Worm (Caenorhabditis elegans): Measurements from ENCODE around the gene B0252.3.

The B0252.3 gene

DNA sequence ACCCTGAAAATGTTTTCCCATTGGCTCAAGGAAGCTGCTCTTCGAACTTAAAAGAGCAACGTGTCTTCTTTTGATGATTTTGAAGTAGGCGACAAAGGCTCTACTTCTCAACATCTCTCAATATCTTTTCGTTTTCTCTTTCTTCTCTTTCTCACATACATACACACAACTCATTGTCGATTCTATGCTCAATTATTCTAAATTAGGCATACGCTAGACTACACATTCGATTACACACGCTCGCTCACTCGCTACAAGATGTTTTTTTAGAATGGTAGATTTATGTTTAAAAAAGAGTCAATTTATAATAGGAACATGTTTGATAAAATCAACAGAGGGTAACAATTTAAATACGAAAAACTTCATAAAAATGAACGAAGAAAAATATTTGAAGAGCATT is 34.0 kb upstream of the B0252.3 start:
- TF ChIP-seq ces-1 (GFP tag; optimal IDR thresholded peaks at IDR 0.05) (peak; percentile 90), nhr-28 (tag; optimal IDR thresholded peaks at IDR 0.05) (no peak)

- TF ChIP-seq ztf-11 (tag; optimal IDR thresholded peaks at IDR 0.05): no peak
- peak; percentile 80 for TF ChIP-seq ces-1 (GFP tag; optimal IDR thresholded peaks at IDR 0.05)
- no peak for TF ChIP-seq lin-32 (GFP tag; optimal IDR thresholded peaks at IDR 0.05)
- TF ChIP-seq unc-120 (tag; optimal IDR thresholded peaks at IDR 0.05; ENCODE audit: poor library complexity, severe bottlenecking): no peak
Measured at ce11 chrII:6940726-6941230, 33.2 kb upstream of the B0252.3 start.

DNA sequence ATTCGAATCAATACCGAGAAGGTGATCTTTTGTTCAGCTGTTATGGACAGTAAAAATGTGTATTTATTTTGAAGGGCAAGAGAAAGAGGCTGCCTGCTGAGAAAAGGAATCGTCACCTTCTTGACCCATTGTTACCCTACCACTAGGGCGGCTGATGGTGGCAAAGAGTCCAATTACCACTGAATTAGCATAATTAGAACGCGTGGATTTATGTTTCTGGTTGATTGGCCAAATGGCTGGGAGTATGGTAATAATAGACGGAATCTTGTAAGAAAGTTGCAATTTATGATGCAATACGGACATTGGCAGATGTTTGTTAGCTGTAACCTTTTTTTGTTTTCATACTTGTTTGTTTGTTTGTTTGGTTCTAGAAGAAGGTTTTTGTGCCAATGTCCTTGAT is 32.3 kb upstream of the B0252.3 start:
- TF ChIP-seq unc-39 (tag; optimal IDR thresholded peaks at IDR 0.05) (peak; percentile 41), nhr-12 (tag; optimal IDR thresholded peaks at IDR 0.05) (no peak), ham-2 (GFP tag; optimal IDR thresholded peaks at IDR 0.05) (peak; percentile 37), mls-2 (tag; optimal IDR thresholded peaks at IDR 0.05) (peak; percentile 80), cnd-1 (tag; optimal IDR thresholded peaks at IDR 0.05) (peak; percentile 60), zip-8 (tag; optimal IDR thresholded peaks at IDR 0.05) (peak; percentile 34), ceh-43 (GFP tag; optimal IDR thresholded peaks at IDR 0.05) (peak; percentile 79), drap-1 (GFP tag; optimal IDR thresholded peaks at IDR 0.05) (no peak), nhr-2 (tag; optimal IDR thresholded peaks at IDR 0.05) (peak; percentile 97), sptf-1 (tag; optimal IDR thresholded peaks at IDR 0.05) (peak; percentile 40), elt-1 (tag; optimal IDR thresholded peaks at IDR 0.05; ENCODE audit: borderline replicate concordance, insufficient read depth) (no peak), ces-1 (GFP tag; optimal IDR thresholded peaks at IDR 0.05) (peak; percentile 65), nhr-237 (tag; optimal IDR thresholded peaks at IDR 0.05) (no peak)

ce11 chrII:6937057-6937456 is 29.5 kb upstream of the B0252.3 start:
- TF ChIP-seq nhr-28 (tag; optimal IDR thresholded peaks at IDR 0.05) (no peak), elt-1 (tag; optimal IDR thresholded peaks at IDR 0.05; ENCODE audit: borderline replicate concordance, insufficient read depth) (no peak), ces-1 (GFP tag; optimal IDR thresholded peaks at IDR 0.05) (peak; percentile 3), blmp-1 (tag; optimal IDR thresholded peaks at IDR 0.05) (no peak), lin-13 (tag; optimal IDR thresholded peaks at IDR 0.05) (no peak), mab-5 (tag; optimal IDR thresholded peaks at IDR 0.05) (no peak), mep-1 (tag; optimal IDR thresholded peaks at IDR 0.05) (no peak), M03D4.4 (tag; optimal IDR thresholded peaks at IDR 0.05) (no peak), zip-8 (tag; optimal IDR thresholded peaks at IDR 0.05) (no peak), ceh-39 (tag; optimal IDR thresholded peaks at IDR 0.05) (no peak), ceh-83 (GFP tag; optimal IDR thresholded peaks at IDR 0.05) (no peak), unc-120 (tag; optimal IDR thresholded peaks at IDR 0.05; ENCODE audit: poor library complexity, severe bottlenecking) (no peak), ham-2 (GFP tag; optimal IDR thresholded peaks at IDR 0.05) (no peak), nhr-12 (tag; optimal IDR thresholded peaks at IDR 0.05) (no peak), pha-4 (tag; optimal IDR thresholded peaks at IDR 0.05) (peak; percentile 55), nhr-237 (tag; optimal IDR thresholded peaks at IDR 0.05) (no peak), elt-3 (tag; optimal IDR thresholded peaks at IDR 0.05) (no peak), sem-2 (GFP tag; optimal IDR thresholded peaks at IDR 0.05) (no peak)

DNA sequence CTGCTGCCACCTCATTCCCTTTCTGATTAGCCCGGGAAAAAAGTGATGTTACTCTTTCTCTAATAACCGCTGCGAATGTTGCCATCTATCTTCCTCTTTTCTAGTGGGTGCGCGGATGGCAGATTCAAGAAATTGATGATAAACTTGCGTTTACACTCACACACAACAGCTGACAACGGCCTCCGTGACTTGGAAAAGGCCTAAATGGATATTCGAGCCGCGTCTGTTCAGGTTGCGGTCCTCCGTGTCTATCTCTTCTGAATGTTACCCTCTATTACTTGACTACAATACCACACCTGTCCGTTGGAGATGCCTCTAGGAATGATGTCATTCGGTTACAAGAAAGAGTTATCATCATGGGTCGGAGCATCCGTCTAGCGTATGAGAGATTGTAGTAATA is 29.0 kb upstream of the B0252.3 start:
- TF ChIP-seq mls-2 (tag; optimal IDR thresholded peaks at IDR 0.05): no peak
- no peak for TF ChIP-seq mep-1 (tag; optimal IDR thresholded peaks at IDR 0.05)
- peak; percentile 60 for TF ChIP-seq elt-1 (tag; optimal IDR thresholded peaks at IDR 0.05; ENCODE audit: borderline replicate concordance, insufficient read depth)
- peak; percentile 91 for TF ChIP-seq unc-120 (tag; optimal IDR thresholded peaks at IDR 0.05; ENCODE audit: poor library complexity, severe bottlenecking)
- TF ChIP-seq unc-62 (GFP tag; optimal IDR thresholded peaks at IDR 0.05): peak; percentile 62
- TF ChIP-seq hlh-1 (tag; optimal IDR thresholded peaks at IDR 0.05): peak; percentile 97
- no peak for TF ChIP-seq lin-32 (GFP tag; optimal IDR thresholded peaks at IDR 0.05)
- no peak for TF ChIP-seq cnd-1 (tag; optimal IDR thresholded peaks at IDR 0.05)

ce11 chrII:6935975-6936374 is 28.4 kb upstream of the B0252.3 start:
- TF ChIP-seq nhr-237 (tag; optimal IDR thresholded peaks at IDR 0.05) (no peak), mls-2 (tag; optimal IDR thresholded peaks at IDR 0.05) (peak; percentile 10), lin-32 (GFP tag; optimal IDR thresholded peaks at IDR 0.05) (peak; percentile 85), unc-120 (tag; optimal IDR thresholded peaks at IDR 0.05; ENCODE audit: poor library complexity, severe bottlenecking) (no peak), nhr-76 (tag; optimal IDR thresholded peaks at IDR 0.05) (no peak), snpc-4 (tag; optimal IDR thresholded peaks at IDR 0.05) (no peak), lsy-2 (tag; optimal IDR thresholded peaks at IDR 0.05) (no peak), ztf-11 (tag; optimal IDR thresholded peaks at IDR 0.05) (no peak), ceh-83 (GFP tag; optimal IDR thresholded peaks at IDR 0.05) (no peak), sem-2 (GFP tag; optimal IDR thresholded peaks at IDR 0.05) (no peak), ces-1 (GFP tag; optimal IDR thresholded peaks at IDR 0.05) (peak; percentile 40), unc-62 (GFP tag; optimal IDR thresholded peaks at IDR 0.05) (peak; percentile 32), elt-1 (tag; optimal IDR thresholded peaks at IDR 0.05; ENCODE audit: borderline replicate concordance, insufficient read depth) (no peak), drap-1 (GFP tag; optimal IDR thresholded peaks at IDR 0.05) (no peak), ham-2 (GFP tag; optimal IDR thresholded peaks at IDR 0.05) (no peak), zip-8 (tag; optimal IDR thresholded peaks at IDR 0.05) (no peak), ceh-39 (tag; optimal IDR thresholded peaks at IDR 0.05) (no peak), mep-1 (tag; optimal IDR thresholded peaks at IDR 0.05) (no peak), ceh-43 (GFP tag; optimal IDR thresholded peaks at IDR 0.05) (no peak), hlh-1 (tag; optimal IDR thresholded peaks at IDR 0.05) (peak; percentile 33)

Data from whole organism, mixed stage, embryonic.